Fruit fly (Drosophila melanogaster) whole organism, pupa: ENCODE data around the gene CG3348.

Experiments used
- CG13204 ChIP-seq: fragments of 200-800 bp; sonication (Bioruptor generic); optimal IDR thresholded peaks from 2 replicates; lab custom pipeline; 2018; ENCODE audit warnings: missing biosample characterization, mild to moderate bottlenecking, missing genetic modification characterization, moderate library complexity
- CG14655 ChIP-seq: fragments of 200-800 bp; sonication (Bioruptor generic); optimal IDR thresholded peaks from 3 replicates; lab custom pipeline; 2017; ENCODE audit warnings: mild to moderate bottlenecking, missing biosample characterization, missing genetic modification reagents, missing genetic modification characterization
- CG34367 ChIP-seq: fragments of 200-800 bp; sonication (Bioruptor generic); optimal IDR thresholded peaks from 2 replicates; lab custom pipeline; 2018; ENCODE audit warnings: missing biosample characterization, mild to moderate bottlenecking, missing genetic modification characterization
- CG4496 ChIP-seq: fragments of 200-800 bp; sonication (Bioruptor generic); IDR thresholded peaks from 3 replicates; pipeline ENCODE4 v1.3.6; 2022; ENCODE audit warnings: missing biosample characterization, missing genetic modification characterization
- EcR ChIP-seq: fragments of 200-800 bp; sonication (Bioruptor generic); optimal IDR thresholded peaks from 3 replicates; lab custom pipeline; 2019; ENCODE audit warnings: missing biosample characterization, missing genetic modification characterization, mild to moderate bottlenecking, moderate library complexity, missing genetic modification reagents
- Pif1B ChIP-seq: fragments of 200-800 bp; sonication (Bioruptor generic); optimal IDR thresholded peaks from 3 replicates; lab custom pipeline; 2016; ENCODE audit warnings: missing biosample characterization, missing genetic modification characterization
- fd96Ca ChIP-seq: fragments of 200-800 bp; sonication (Bioruptor generic); IDR thresholded peaks from 3 replicates; pipeline ENCODE4 v1.3.6; 2022; ENCODE audit warnings: missing biosample characterization, missing genetic modification characterization
- rn ChIP-seq: fragments of 200-800 bp; sonication (Bioruptor generic); IDR thresholded peaks from 2 replicates; pipeline ENCODE4 v1.3.6; 2022; ENCODE audit warnings: missing biosample characterization, missing genetic modification characterization

- peak; percentile 68 for TF ChIP-seq CG34367 (tag; lab: Kevin White, UChicago)
- no peak for TF ChIP-seq CG14655 (GFP tag; lab: Kevin White, UChicago)
- no peak for TF ChIP-seq fd96Ca (GFP tag; lab: Robert Waterston, UW)
- no peak for TF ChIP-seq EcR (GFP tag; lab: Kevin White, UChicago)
- TF ChIP-seq rn (GFP tag; lab: Robert Waterston, UW): no peak
- peak; percentile 10 for TF ChIP-seq CG13204 (GFP tag; lab: Kevin White, UChicago)
- TF ChIP-seq CG4496: peak; percentile 48; the same call in 1 of the 3 replicates
- no peak for TF ChIP-seq Pif1B (GFP tag; lab: Kevin White, UChicago)
Measured at dm6 chr3R:27246264-27246663, 45.7 kb downstream of the CG3348 start.
